Worm (Caenorhabditis elegans) whole organism, midembryonic: ENCODE measurements around the gene F26F2.3.

Experiments used
- cog-1 ChIP-seq: sonication (generic microtip); optimal IDR thresholded peaks from 2 replicates; lab custom pipeline; 2016; ENCODE audit warnings: missing genetic modification characterization, missing compliant biosample characterization
- flt-1 ChIP-seq: fragments of 200-800 bp; sonication (Bioruptor generic); IDR thresholded peaks from 2 replicates; pipeline ENCODE4 v1.3.6; 2022; ENCODE audit warnings: missing genetic modification characterization, missing compliant biosample characterization
- klf-2 ChIP-seq: fragments of 200-800 bp; sonication (Bioruptor generic); conservative IDR thresholded peaks from 2 replicates; pipeline ENCODE4 v1.3.6; 2022; ENCODE audit warnings: missing genetic modification reagents, missing genetic modification characterization, missing compliant biosample characterization
- med-1 ChIP-seq: sonication (generic microtip); optimal IDR thresholded peaks from 2 replicates; lab custom pipeline; 2017; ENCODE audit warnings: missing genetic modification characterization, mild to moderate bottlenecking, missing compliant biosample characterization, antibody characterized with exemption, missing genetic modification reagents; ENCODE audit not compliant: insufficient read depth
- ref-1 ChIP-seq: fragments of 200-800 bp; sonication (Bioruptor generic); conservative IDR thresholded peaks from 2 replicates; pipeline ENCODE4 v1.3.6; 2022; ENCODE audit warnings: missing genetic modification reagents, missing genetic modification characterization, missing compliant biosample characterization
- tab-1 ChIP-seq: fragments of 200-800 bp; sonication (Bioruptor generic); IDR thresholded peaks from 2 replicates; pipeline ENCODE4 v1.3.6; 2022; ENCODE audit warnings: missing genetic modification characterization, missing compliant biosample characterization
- ztf-23 ChIP-seq: fragments of 200-800 bp; sonication (Bioruptor generic); IDR thresholded peaks from 2 replicates; pipeline ENCODE4 v1.3.6; 2022; ENCODE audit warnings: missing genetic modification reagents, missing genetic modification characterization, missing compliant biosample characterization

DNA sequence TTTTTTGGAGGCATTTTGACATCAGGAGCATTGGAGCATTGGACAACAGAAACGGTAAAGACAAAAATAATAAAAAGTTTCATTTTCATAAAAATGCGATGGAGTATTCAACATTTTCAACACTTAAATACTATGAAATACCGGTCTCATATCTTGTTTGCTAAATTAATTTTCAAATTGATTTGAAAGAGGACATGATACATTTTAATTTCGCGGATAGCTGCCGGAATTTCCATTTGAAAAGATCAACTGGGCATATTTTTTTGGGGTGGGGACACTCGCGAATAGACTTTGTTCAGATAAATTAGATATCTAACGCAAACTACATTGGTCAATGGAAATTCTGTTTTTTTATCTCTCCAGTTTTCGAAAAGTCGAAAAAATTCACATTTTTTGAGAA lies 28.4 kb upstream of the F26F2.3 start, which contains the start of gene F26F2.10:
- TF ChIP-seq cog-1 (no peak), med-1 (no peak), flt-1 (GFP tag; lab: Robert Waterston, UW) (no peak), klf-2 (GFP tag; lab: Robert Waterston, UW) (no peak), tab-1 (GFP tag; lab: Robert Waterston, UW) (no peak), ref-1 (no peak), ztf-23 (no peak)
